Worm (Caenorhabditis elegans) whole organism, early embryonic: ENCODE results near the gene dhs-18.

Source experiments
- ama-1 ChIP-seq: fragments of 150-350 bp; optimal IDR thresholded peaks from 2 replicates; lab custom pipeline; 2014
- ceh-13 ChIP-seq: fragments of 200-800 bp; sonication (Bioruptor generic); optimal IDR thresholded peaks from 2 replicates; lab custom pipeline; 2018; ENCODE audit warnings: mild to moderate bottlenecking, missing genetic modification characterization, missing compliant biosample characterization
- ets-7 ChIP-seq: sonication (generic microtip); optimal IDR thresholded peaks from 2 replicates; lab custom pipeline; 2016; ENCODE audit warnings: missing genotype, missing genetic modification characterization, missing compliant biosample characterization
- flt-1 ChIP-seq: fragments of 200-800 bp; sonication (Bioruptor generic); IDR thresholded peaks from 2 replicates; pipeline ENCODE4 v1.3.6; 2022; ENCODE audit warnings: missing genetic modification characterization, missing compliant biosample characterization
- scrt-1 ChIP-seq: fragments of 200-800 bp; sonication (Bioruptor generic); IDR thresholded peaks from 2 replicates; pipeline ENCODE4 v1.3.6; 2022; ENCODE audit warnings: missing genetic modification characterization, missing compliant biosample characterization
- tbx-37 ChIP-seq: fragments of 200-800 bp; sonication (Bioruptor generic); conservative IDR thresholded peaks from 2 replicates; pipeline ENCODE4 v1.3.6; 2022; ENCODE audit warnings: missing genetic modification reagents, missing genetic modification characterization, missing compliant biosample characterization
- tra-4 ChIP-seq: sonication (generic microtip); optimal IDR thresholded peaks from 2 replicates; lab custom pipeline; 2017; ENCODE audit warnings: missing genetic modification characterization, missing compliant biosample characterization

- TF ChIP-seq scrt-1: no peak
- TF ChIP-seq tra-4 (tag; lab: Kevin White, UChicago): no peak
- no peak for TF ChIP-seq ama-1 (lab: Kevin White, UChicago)
- TF ChIP-seq flt-1 (GFP tag; lab: Robert Waterston, UW): no peak
- TF ChIP-seq ceh-13 (GFP tag; lab: Kevin White, UChicago): no peak
- no peak for TF ChIP-seq tbx-37 (GFP tag; lab: Robert Waterston, UW)
- no peak for TF ChIP-seq ets-7 (tag; lab: Kevin White, UChicago)
Observed at ce11 chrV:11087519-11087998, 40.9 kb upstream of the dhs-18 start, which contains the start of gene Y42A5A.1.
